Worm (Caenorhabditis elegans): ENCODE measurements around the gene nhr-254.

The nhr-254 gene

DNA sequence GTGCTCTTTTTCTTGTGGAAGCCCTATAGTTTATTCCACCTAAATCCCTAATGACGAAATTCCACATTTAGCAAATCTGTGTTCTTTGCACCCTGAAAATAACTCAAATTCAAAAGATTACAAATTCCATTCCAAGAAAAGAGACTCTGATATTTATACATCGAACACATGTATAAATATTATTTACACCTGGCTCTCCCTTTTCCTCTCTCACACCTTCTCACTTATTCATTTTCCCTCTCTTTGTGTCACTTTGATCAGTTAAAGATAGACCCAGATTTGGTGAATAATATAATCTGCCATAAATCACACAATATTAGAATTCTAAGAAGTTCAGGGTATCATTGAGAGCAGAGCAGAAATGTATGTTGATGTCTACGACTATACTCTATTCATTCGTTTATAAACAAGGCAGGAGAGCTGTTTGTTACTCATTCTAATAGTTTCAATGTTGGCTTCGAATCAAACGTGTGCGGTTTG is at the start of gene nhr-254:
nhr-254 (plus strand) TSS at position 430 of the 480 bp plus-strand sequence.
- TF ChIP-seq nhr-11 (tag; optimal IDR thresholded peaks at IDR 0.05) (no peak), nhr-10 (tag; optimal IDR thresholded peaks at IDR 0.05) (no peak), nhr-129 (tag; optimal IDR thresholded peaks at IDR 0.05) (no peak), crh-2 (tag; optimal IDR thresholded peaks at IDR 0.05) (no peak), ztf-11 (tag; optimal IDR thresholded peaks at IDR 0.05) (no peak), sem-4 (tag; optimal IDR thresholded peaks at IDR 0.05) (no peak), Y55F3AM.14 (GFP tag; optimal IDR thresholded peaks at IDR 0.05) (no peak), alr-1 (tag; optimal IDR thresholded peaks at IDR 0.05) (no peak), skn-1 (tag; optimal IDR thresholded peaks at IDR 0.05) (no peak), lin-13 (GFP tag; optimal IDR thresholded peaks at IDR 0.05) (no peak), R02D3.7 (tag; optimal IDR thresholded peaks at IDR 0.05) (no peak), ama-1 (optimal IDR thresholded peaks at IDR 0.05) (no peak), ztf-1 (GFP tag; conservative IDR thresholded peaks at IDR 0.05) (no peak)

DNA sequence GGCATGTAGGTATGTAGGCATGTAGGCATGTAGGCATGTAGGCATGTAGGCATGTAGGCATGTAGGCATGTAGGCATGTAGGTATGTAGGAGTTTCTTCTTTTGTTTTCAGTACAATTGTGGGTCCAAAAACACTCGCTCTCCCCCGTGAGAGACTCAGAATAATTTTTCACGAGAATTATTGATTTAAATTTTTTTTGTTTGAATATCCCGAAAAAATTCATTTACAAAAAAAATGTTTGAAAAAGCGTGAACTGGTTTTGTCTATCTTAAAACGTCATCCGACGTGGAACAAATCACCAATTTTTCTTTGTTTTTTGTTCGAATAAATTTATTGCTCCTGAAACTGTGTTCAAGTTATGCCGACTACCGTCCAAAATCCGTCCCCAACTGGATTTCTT is 49.3 kb upstream of the nhr-254 start, which contains the start of gene wago-10:
wago-10 (plus strand) TSS at position 301 of the 400 bp plus-strand sequence.
- TF ChIP-seq lin-39 (tag; optimal IDR thresholded peaks at IDR 0.05) = no peak
- TF ChIP-seq nhr-10 (tag; optimal IDR thresholded peaks at IDR 0.05) = no peak
- TF ChIP-seq ama-1 (optimal IDR thresholded peaks at IDR 0.05) = no peak
- no peak for TF ChIP-seq peb-1 (tag; optimal IDR thresholded peaks at IDR 0.05)
- TF ChIP-seq elt-1 (tag; optimal IDR thresholded peaks at IDR 0.05) = no peak
- TF ChIP-seq nhr-6 (tag; optimal IDR thresholded peaks at IDR 0.05) = no peak
- TF ChIP-seq dmd-4 (tag; optimal IDR thresholded peaks at IDR 0.05) = no peak
- no peak for TF ChIP-seq lin-13 (GFP tag; optimal IDR thresholded peaks at IDR 0.05)
- no peak for TF ChIP-seq nhr-23 (tag; optimal IDR thresholded peaks at IDR 0.05)
- no peak for TF ChIP-seq sma-9 (GFP tag; optimal IDR thresholded peaks at IDR 0.05)
- no peak for TF ChIP-seq sma-9 (tag; optimal IDR thresholded peaks at IDR 0.05)
- no peak for TF ChIP-seq F13H6.1 (tag; optimal IDR thresholded peaks at IDR 0.05)
- no peak for TF ChIP-seq unc-39 (tag; optimal IDR thresholded peaks at IDR 0.05)
- no peak for TF ChIP-seq zag-1 (tag; optimal IDR thresholded peaks at IDR 0.05)
- no peak for TF ChIP-seq mab-5 (tag; optimal IDR thresholded peaks at IDR 0.05)
- TF ChIP-seq snpc-4 (tag; optimal IDR thresholded peaks at IDR 0.05) = no peak
- TF ChIP-seq nhr-21 (tag; optimal IDR thresholded peaks at IDR 0.05) = no peak
- no peak for TF ChIP-seq lin-11 (tag; optimal IDR thresholded peaks at IDR 0.05)
- no peak for TF ChIP-seq nhr-25 (tag; optimal IDR thresholded peaks at IDR 0.05)
- TF ChIP-seq ztf-11 (tag; optimal IDR thresholded peaks at IDR 0.05) = no peak
- TF ChIP-seq elt-3 (tag; optimal IDR thresholded peaks at IDR 0.05) = no peak

DNA sequence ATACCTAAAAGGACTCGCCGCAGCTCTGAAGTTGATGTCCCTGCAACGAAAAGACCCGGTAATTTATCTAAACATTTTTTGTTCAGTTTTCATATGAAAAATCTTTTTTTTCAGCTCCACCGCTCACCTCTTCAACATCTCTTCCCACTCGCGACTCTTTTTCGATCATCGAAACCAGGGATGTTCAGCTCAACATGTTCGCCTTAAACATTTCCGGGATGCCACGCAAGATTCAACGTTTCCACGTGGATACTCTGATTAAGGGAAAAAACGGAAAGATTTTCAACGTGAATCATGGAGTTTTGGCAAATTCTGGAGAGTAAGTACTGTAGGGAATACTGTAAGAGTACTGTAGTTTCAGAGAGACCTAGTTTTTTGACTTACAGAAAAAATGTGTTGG is 48.9 kb upstream of the nhr-254 start:
- TF ChIP-seq lsy-2 (tag; optimal IDR thresholded peaks at IDR 0.05) (no peak), nhr-129 (tag; optimal IDR thresholded peaks at IDR 0.05) (no peak), nhr-12 (tag; optimal IDR thresholded peaks at IDR 0.05) (no peak)

ce11 chrV:346005-346404 is 46.4 kb upstream of the nhr-254 start:
- TF ChIP-seq lin-13 (GFP tag; optimal IDR thresholded peaks at IDR 0.05) = no peak
- TF ChIP-seq unc-55 (GFP tag; optimal IDR thresholded peaks at IDR 0.05) = no peak
- no peak for TF ChIP-seq ama-1 (optimal IDR thresholded peaks at IDR 0.05)
- TF ChIP-seq ceh-82 (tag; optimal IDR thresholded peaks at IDR 0.05) = no peak
- TF ChIP-seq mab-5 (tag; optimal IDR thresholded peaks at IDR 0.05) = no peak
- TF ChIP-seq nhr-11 (tag; optimal IDR thresholded peaks at IDR 0.05) = no peak
- no peak for TF ChIP-seq nhr-237 (tag; optimal IDR thresholded peaks at IDR 0.05)
- no peak for TF ChIP-seq nhr-23 (tag; optimal IDR thresholded peaks at IDR 0.05)
- no peak for TF ChIP-seq nhr-21 (tag; optimal IDR thresholded peaks at IDR 0.05)
- TF ChIP-seq unc-62 (GFP tag; optimal IDR thresholded peaks at IDR 0.05) = no peak
- no peak for TF ChIP-seq Y55F3AM.14 (GFP tag; optimal IDR thresholded peaks at IDR 0.05)
- TF ChIP-seq nhr-10 (tag; optimal IDR thresholded peaks at IDR 0.05) = no peak
- no peak for TF ChIP-seq snpc-4 (tag; optimal IDR thresholded peaks at IDR 0.05)
- TF ChIP-seq lin-11 (tag; optimal IDR thresholded peaks at IDR 0.05) = no peak

Data from whole organism, L2 larva.